Worm (Caenorhabditis elegans) whole organism, mixed stage, embryonic: ENCODE results near the gene dnj-15.
"Not testable (repeated sequence)": the region's sequence is repeated elsewhere in the genome, so short reads cannot be mapped to it uniquely, and the experiment has no call there.

ENCODE experiments used
- elt-3 ChIP-seq: fragments of 150-350 bp; optimal IDR thresholded peaks from 2 replicates; lab custom pipeline; 2014; ENCODE audit warnings: missing biosample characterization, missing genetic modification characterization
- lin-32 ChIP-seq: fragments of 200-800 bp; sonication (Bioruptor generic); optimal IDR thresholded peaks from 2 replicates; lab custom pipeline; 2018; ENCODE audit warnings: mild to moderate bottlenecking, missing genetic modification characterization, missing compliant biosample characterization
- mep-1 ChIP-seq: fragments of 150-350 bp; optimal IDR thresholded peaks from 2 replicates; lab custom pipeline; 2017; ENCODE audit warnings: missing biosample characterization, missing genetic modification reagents, missing genetic modification characterization, inconsistent platforms
- mls-2 ChIP-seq: sonication (generic microtip); optimal IDR thresholded peaks from 2 replicates; lab custom pipeline; 2016; ENCODE audit warnings: mild to moderate bottlenecking, missing genetic modification characterization, moderate library complexity, missing compliant biosample characterization
- nhr-28 ChIP-seq: fragments of 150-350 bp; optimal IDR thresholded peaks from 2 replicates; lab custom pipeline; 2014; ENCODE audit warnings: missing biosample characterization, missing genetic modification characterization
- pha-4 ChIP-seq: fragments of 150-350 bp; optimal IDR thresholded peaks from 2 replicates; lab custom pipeline; 2018; ENCODE audit warnings: missing biosample characterization, missing genetic modification reagents, missing genetic modification characterization
- tbx-8 ChIP-seq: fragments of 200-800 bp; sonication (Bioruptor generic); optimal IDR thresholded peaks from 2 replicates; lab custom pipeline; 2018; ENCODE audit warnings: mild to moderate bottlenecking, missing genetic modification characterization, moderate library complexity, missing compliant biosample characterization
- unc-62 ChIP-seq: fragments of 150-350 bp; optimal IDR thresholded peaks from 2 replicates; lab custom pipeline; 2014; ENCODE audit warnings: missing biosample characterization, missing genetic modification reagents, missing genetic modification characterization
- zip-8 ChIP-seq: fragments of 150-350 bp; optimal IDR thresholded peaks from 2 replicates; lab custom pipeline; 2014; ENCODE audit warnings: missing biosample characterization, missing genetic modification characterization

DNA sequence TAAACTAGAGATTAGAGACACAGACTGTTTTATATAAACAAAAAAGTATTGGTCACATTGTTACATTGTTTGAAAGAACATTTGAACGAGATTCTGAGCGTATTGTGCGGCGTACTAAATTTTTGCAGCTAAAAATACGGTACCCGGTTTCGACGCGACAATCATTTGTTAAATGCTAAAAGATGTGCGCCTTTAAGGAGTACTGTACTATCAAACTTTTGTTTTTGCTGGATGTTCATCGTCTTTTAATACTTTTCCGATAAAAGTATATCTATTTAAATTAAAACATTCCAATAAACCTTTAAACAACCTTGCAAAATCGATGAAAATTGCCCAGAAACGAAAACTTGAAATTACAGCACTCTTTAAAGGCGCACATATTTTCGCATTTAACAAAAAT is 20.5 kb downstream of the dnj-15 start, which contains the start of gene K06B9.6:
- TF ChIP-seq zip-8; mls-2 (tag; lab: Kevin White, UChicago); mep-1 (tag; lab: Kevin White, UChicago); elt-3; pha-4 (tag; lab: Kevin White, UChicago); tbx-8; unc-62 (GFP tag; lab: Kevin White, UChicago); nhr-28; lin-32 (GFP tag; lab: Kevin White, UChicago): not testable (repeated sequence)
